Worm (Caenorhabditis elegans) whole organism, early embryonic: ENCODE measurements around the gene sec-31.
"Not testable (repeated sequence)": the region's sequence is repeated elsewhere in the genome, so short reads cannot be mapped to it uniquely, and the experiment has no call there.

Experiments used
- B0310.2 ChIP-seq: sonication (generic microtip); optimal IDR thresholded peaks from 2 replicates; lab custom pipeline; 2016; ENCODE audit warnings: mild to moderate bottlenecking, missing genetic modification characterization, missing compliant biosample characterization
- ama-1 ChIP-seq: fragments of 150-350 bp; optimal IDR thresholded peaks from 2 replicates; lab custom pipeline; 2014
- ceh-13 ChIP-seq: fragments of 200-800 bp; sonication (Bioruptor generic); optimal IDR thresholded peaks from 2 replicates; lab custom pipeline; 2018; ENCODE audit warnings: mild to moderate bottlenecking, missing genetic modification characterization, missing compliant biosample characterization
- flt-1 ChIP-seq: fragments of 200-800 bp; sonication (Bioruptor generic); IDR thresholded peaks from 2 replicates; pipeline ENCODE4 v1.3.6; 2022; ENCODE audit warnings: missing genetic modification characterization, missing compliant biosample characterization
- scrt-1 ChIP-seq: fragments of 200-800 bp; sonication (Bioruptor generic); IDR thresholded peaks from 2 replicates; pipeline ENCODE4 v1.3.6; 2022; ENCODE audit warnings: missing genetic modification characterization, missing compliant biosample characterization

- not testable (repeated sequence) for TF ChIP-seq ceh-13; B0310.2 (tag; lab: Kevin White, UChicago); ama-1 (lab: Kevin White, UChicago); scrt-1; flt-1 (GFP tag; lab: Robert Waterston, UW)
These were observed 26.8 kb upstream of the sec-31 start, which contains the start of gene dsl-6 for ce11 chrIV:11398267-11398825.
